Worm (Caenorhabditis elegans) whole organism, L2 larva: Measurements from ENCODE around the gene cdt-2.

ENCODE experiments used
- ceh-16 ChIP-seq: fragments of 150-350 bp; optimal IDR thresholded peaks from 2 replicates; lab custom pipeline; 2014; ENCODE audit warnings: missing biosample characterization, missing genetic modification characterization
- lin-11 ChIP-seq: fragments of 150-350 bp; sonication (generic microtip); optimal IDR thresholded peaks from 2 replicates; lab custom pipeline; 2014; ENCODE audit warnings: missing biosample characterization, missing genetic modification characterization, inconsistent platforms, mixed read lengths
- lin-13 ChIP-seq: fragments of 150-350 bp; optimal IDR thresholded peaks from 2 replicates; lab custom pipeline; 2014; ENCODE audit warnings: missing biosample characterization, missing genetic modification reagents, missing genetic modification characterization
- lin-39 ChIP-seq: fragments of 150-350 bp; optimal IDR thresholded peaks from 2 replicates; lab custom pipeline; 2014; ENCODE audit warnings: missing biosample characterization, missing genetic modification reagents, missing genetic modification characterization
- mdl-1 ChIP-seq, 2 experiments: fragments of 150-350 bp in 1 of 2; sonication (generic microtip) in 1 of 2; optimal IDR thresholded peaks; 2 replicates each; lab custom pipeline; 2017; ENCODE audit warnings: missing biosample characterization in 2 of 2, missing genetic modification characterization in 2 of 2
- nhr-23 ChIP-seq: fragments of 150-350 bp; optimal IDR thresholded peaks from 2 replicates; lab custom pipeline; 2014; ENCODE audit warnings: missing biosample characterization, missing genetic modification reagents, missing genetic modification characterization
- nhr-6 ChIP-seq: fragments of 150-350 bp; optimal IDR thresholded peaks from 2 replicates; lab custom pipeline; 2014; ENCODE audit warnings: missing biosample characterization, missing genetic modification characterization
- skn-1 ChIP-seq: sonication (generic microtip); optimal IDR thresholded peaks from 2 replicates; lab custom pipeline; 2017; ENCODE audit warnings: missing biosample characterization, missing genetic modification characterization
- sma-9 ChIP-seq, 2 experiments: fragments of 150-350 bp in 1 of 2; sonication (generic microtip) in 1 of 2; optimal IDR thresholded peaks; 2 replicates each; lab custom pipeline; 2014 to 2016; ENCODE audit warnings: missing genetic modification characterization in 2 of 2, mild to moderate bottlenecking in 1 of 2, missing biosample characterization in 1 of 2, missing compliant biosample characterization in 1 of 2, missing genetic modification reagents in 1 of 2, moderate library complexity in 1 of 2
- snpc-4 ChIP-seq: fragments of 150-350 bp; optimal IDR thresholded peaks from 2 replicates; lab custom pipeline; 2014; ENCODE audit warnings: missing biosample characterization, missing genetic modification characterization
- unc-55 ChIP-seq: fragments of 150-350 bp; sonication (generic microtip); optimal IDR thresholded peaks from 3 replicates; lab custom pipeline; 2014; ENCODE audit warnings: missing biosample characterization, missing genetic modification reagents, missing genetic modification characterization
- unc-62 ChIP-seq: fragments of 150-350 bp; optimal IDR thresholded peaks from 2 replicates; lab custom pipeline; 2014; ENCODE audit warnings: missing biosample characterization, missing genetic modification reagents, missing genetic modification characterization
- ztf-11 ChIP-seq: sonication (generic microtip); optimal IDR thresholded peaks from 2 replicates; lab custom pipeline; 2017; ENCODE audit warnings: missing biosample characterization, missing genetic modification characterization
- ztf-4 ChIP-seq: fragments of 150-350 bp; optimal IDR thresholded peaks from 2 replicates; lab custom pipeline; 2014; ENCODE audit warnings: missing biosample characterization, missing genetic modification characterization

DNA sequence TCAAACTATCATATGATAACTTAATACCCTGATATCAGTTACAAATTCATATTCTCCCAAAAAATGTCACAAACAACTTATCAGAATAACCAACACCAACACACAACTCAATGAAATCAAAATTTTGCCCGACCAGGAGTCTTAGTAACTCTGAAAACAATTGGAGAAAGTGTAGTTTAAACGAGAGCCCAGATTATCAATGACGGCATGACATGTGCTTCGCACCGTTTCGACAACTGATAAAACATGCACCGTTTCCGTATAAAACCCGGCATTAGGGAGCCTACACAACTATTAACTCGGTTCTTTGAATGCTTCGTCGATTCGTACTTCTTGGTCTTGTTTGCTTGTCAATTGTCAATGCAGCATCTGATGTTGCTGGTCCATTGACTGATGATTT is 2.7 kb upstream of the cdt-2 start, which contains the start of gene fil-1:
- TF ChIP-seq ceh-16 (tag; lab: Kevin White, UChicago), result no peak
- TF ChIP-seq lin-13, result no peak
- TF ChIP-seq sma-9 (GFP tag; optimal IDR thresholded peaks at IDR 0.05; lab: Kevin White, UChicago), result peak; percentile 60
- no peak for TF ChIP-seq sma-9 (tag; optimal IDR thresholded peaks at IDR 0.05; lab: Kevin White, UChicago)
- no peak for TF ChIP-seq nhr-23 (tag; lab: Kevin White, UChicago)
- TF ChIP-seq lin-11, result no peak
- TF ChIP-seq unc-55 (GFP tag; lab: Kevin White, UChicago), result no peak
- no peak for TF ChIP-seq ztf-11 (tag; lab: Kevin White, UChicago)
- TF ChIP-seq nhr-6 (tag; lab: Kevin White, UChicago), result no peak
- no peak for TF ChIP-seq unc-62
- TF ChIP-seq mdl-1 (tag; optimal IDR thresholded peaks at IDR 0.05; lab: Kevin White, UChicago), result no peak
- TF ChIP-seq skn-1, result no peak
- no peak for TF ChIP-seq lin-39 (tag; lab: Kevin White, UChicago)
- TF ChIP-seq snpc-4 (tag; lab: Kevin White, UChicago), result no peak
- TF ChIP-seq ztf-4, result no peak
